Fruit fly (Drosophila melanogaster) whole organism, embryonic: ENCODE results near the gene CG14036.

Experiments
- CG10267 ChIP-seq: fragments of 200-800 bp; sonication (Bioruptor generic); optimal IDR thresholded peaks from 2 replicates; lab custom pipeline; 2018; ENCODE audit warnings: missing biosample characterization, mild to moderate bottlenecking, missing genetic modification characterization, moderate library complexity
- CG10321 ChIP-seq: fragments of 200-800 bp; sonication (Bioruptor generic); IDR thresholded peaks from 2 replicates; pipeline ENCODE4 v1.3.6; 2022; ENCODE audit warnings: missing biosample characterization, missing genetic modification characterization
- CG10366 ChIP-seq: fragments of 200-800 bp; sonication (Bioruptor generic); IDR thresholded peaks from 2 replicates; pipeline ENCODE4 v1.3.6; 2022; ENCODE audit warnings: missing biosample characterization, missing genetic modification characterization
- CG10565 ChIP-seq: fragments of 200-800 bp; sonication (Bioruptor generic); optimal IDR thresholded peaks from 3 replicates; lab custom pipeline; 2016; ENCODE audit warnings: missing biosample characterization, mild to moderate bottlenecking, missing genetic modification characterization
- CG11085 ChIP-seq: fragments of 200-800 bp; sonication (Bioruptor generic); IDR thresholded peaks from 2 replicates; pipeline ENCODE4 v1.3.6; 2022; ENCODE audit warnings: missing biosample characterization, missing genetic modification characterization
- CG11695 ChIP-seq: fragments of 200-800 bp; sonication (Bioruptor generic); IDR thresholded peaks from 3 replicates; pipeline ENCODE4 v1.3.6; 2022; ENCODE audit warnings: missing biosample characterization, missing genetic modification characterization
- CG13287 ChIP-seq: fragments of 200-800 bp; sonication (Bioruptor generic); IDR thresholded peaks from 2 replicates; pipeline ENCODE4 v1.3.6; 2022; ENCODE audit warnings: missing biosample characterization, missing genetic modification characterization; ENCODE audit not compliant: partially characterized antibody
- CG17385 ChIP-seq: fragments of 200-800 bp; sonication (Bioruptor generic); optimal IDR thresholded peaks from 3 replicates; lab custom pipeline; 2018; ENCODE audit warnings: missing biosample characterization, mild to moderate bottlenecking, missing genetic modification characterization
- CG17568 ChIP-seq: fragments of 200-800 bp; sonication (Bioruptor generic); optimal IDR thresholded peaks from 2 replicates; lab custom pipeline; 2018; ENCODE audit warnings: missing biosample characterization, mild to moderate bottlenecking, missing genetic modification characterization, moderate library complexity
- CG1832 ChIP-seq: fragments of 200-800 bp; sonication (Bioruptor generic); optimal IDR thresholded peaks from 2 replicates; lab custom pipeline; 2017; ENCODE audit warnings: missing biosample characterization, mild to moderate bottlenecking, missing genetic modification characterization, inconsistent platforms
- CG30020 ChIP-seq: fragments of 200-800 bp; optimal IDR thresholded peaks from 2 replicates; lab custom pipeline; 2019; ENCODE audit warnings: missing biosample characterization, mild to moderate bottlenecking, missing genetic modification characterization, moderate library complexity
- CG34224 ChIP-seq: fragments of 200-800 bp; sonication (Bioruptor generic); IDR thresholded peaks from 3 replicates; pipeline ENCODE4 v1.3.6; 2022; ENCODE audit warnings: missing biosample characterization, missing genetic modification characterization; ENCODE audit not compliant: partially characterized antibody
- CG3995 ChIP-seq: fragments of 200-800 bp; sonication (Bioruptor generic); optimal IDR thresholded peaks from 3 replicates; lab custom pipeline; 2016; ENCODE audit warnings: missing biosample characterization, missing genetic modification characterization
- CG4328 ChIP-seq: fragments of 200-800 bp; sonication (Bioruptor generic); optimal IDR thresholded peaks from 3 replicates; lab custom pipeline; 2017; ENCODE audit warnings: missing biosample characterization, missing genetic modification reagents, missing genetic modification characterization
- CG4820 ChIP-seq: fragments of 200-800 bp; sonication (Bioruptor generic); optimal IDR thresholded peaks from 3 replicates; lab custom pipeline; 2016; ENCODE audit warnings: missing biosample characterization, missing genetic modification characterization
- CG8089 ChIP-seq: fragments of 200-800 bp; sonication (Bioruptor generic); optimal IDR thresholded peaks from 3 replicates; lab custom pipeline; 2016; ENCODE audit warnings: missing biosample characterization, missing genetic modification characterization
- CG9727 ChIP-seq: fragments of 200-800 bp; sonication (Bioruptor generic); optimal IDR thresholded peaks from 3 replicates; lab custom pipeline; 2017; ENCODE audit warnings: missing biosample characterization, mild to moderate bottlenecking, missing genetic modification characterization
- Dbx ChIP-seq: fragments of 200-800 bp; sonication (Bioruptor generic); IDR thresholded peaks from 3 replicates; pipeline ENCODE4 v1.3.6; 2022; ENCODE audit warnings: missing biosample characterization, missing genetic modification characterization
- Eip74EF ChIP-seq, 2 experiments: fragments of 200-800 bp in 1 of 2; fragments of >200 bp in 1 of 2; sonication (Bioruptor generic) in 1 of 2; optimal IDR thresholded peaks; 2 replicates each; lab custom pipeline; 2017 to 2019; ENCODE audit warnings: missing biosample characterization in 2 of 2, missing genetic modification characterization in 2 of 2, mild to moderate bottlenecking in 1 of 2, moderate library complexity in 1 of 2
- Hr3 ChIP-seq: fragments of 200-800 bp; sonication (Bioruptor generic); optimal IDR thresholded peaks from 3 replicates; lab custom pipeline; 2016; ENCODE audit warnings: missing biosample characterization, missing genetic modification characterization
- Hr51 ChIP-seq, 2 experiments: fragments of 200-800 bp; sonication (Bioruptor generic); optimal IDR thresholded peaks; 2 replicates in 1 of 2; 3 replicates in 1 of 2; lab custom pipeline; 2016 to 2018; ENCODE audit warnings: missing biosample characterization in 2 of 2, missing genetic modification characterization in 2 of 2, mild to moderate bottlenecking in 1 of 2, moderate library complexity in 1 of 2
- Hr78 ChIP-seq, 2 experiments: fragments of 200-800 bp in 1 of 2; fragments of >200 bp in 1 of 2; sonication (Bioruptor generic) in 1 of 2; optimal IDR thresholded peaks; 2 replicates each; lab custom pipeline; 2017 to 2019; ENCODE audit warnings: missing biosample characterization in 2 of 2, missing genetic modification characterization in 2 of 2, mild to moderate bottlenecking in 1 of 2, moderate library complexity in 1 of 2
- Lim3 ChIP-seq: fragments of 200-800 bp; sonication (Bioruptor generic); IDR thresholded peaks from 2 replicates; pipeline ENCODE4 v1.3.6; 2022; ENCODE audit warnings: missing biosample characterization, missing genetic modification characterization
- Trl ChIP-seq, 3 experiments: fragments of >200 bp in 2 of 3; fragments of 200-800 bp in 1 of 3; sonication (Bioruptor generic) in 1 of 3; optimal IDR thresholded peaks; 2 replicates in 1 of 3; 3 replicates in 2 of 3; lab custom pipeline; 2016 to 2017; ENCODE audit warnings: missing biosample characterization in 1 of 3, missing genetic modification characterization in 1 of 3
- amos ChIP-seq: fragments of 200-800 bp; sonication (Bioruptor generic); IDR thresholded peaks from 2 replicates; pipeline ENCODE4 v1.3.6; 2022; ENCODE audit warnings: missing biosample characterization, missing genetic modification characterization; ENCODE audit not compliant: partially characterized antibody
- ato ChIP-seq: fragments of 200-800 bp; sonication (Bioruptor generic); IDR thresholded peaks from 2 replicates; pipeline ENCODE4 v1.3.6; 2022; ENCODE audit warnings: missing biosample characterization, missing genetic modification characterization; ENCODE audit not compliant: partially characterized antibody
- bab2 ChIP-seq: fragments of 200-800 bp; sonication (Bioruptor generic); optimal IDR thresholded peaks from 2 replicates; lab custom pipeline; 2016; ENCODE audit warnings: missing biosample characterization, missing genetic modification characterization
- chif ChIP-seq, 2 experiments: fragments of 200-800 bp; sonication (Bioruptor generic); optimal IDR thresholded peaks; 3 replicates each; lab custom pipeline; 2016; ENCODE audit warnings: missing biosample characterization in 2 of 2, missing genetic modification characterization in 2 of 2
- croc ChIP-seq: fragments of 200-800 bp; sonication (Bioruptor generic); conservative IDR thresholded peaks from 3 replicates; pipeline ENCODE4 v1.3.6; 2022; ENCODE audit warnings: missing biosample characterization, missing genetic modification characterization
- crp ChIP-seq, 2 experiments: fragments of 200-800 bp; sonication (Bioruptor generic); optimal IDR thresholded peaks; 2 replicates in 1 of 2; 3 replicates in 1 of 2; lab custom pipeline; 2017; ENCODE audit warnings: missing biosample characterization in 2 of 2, missing genetic modification characterization in 2 of 2, mild to moderate bottlenecking in 1 of 2, moderate library complexity in 1 of 2
- eve ChIP-seq, 2 experiments: fragments of >200 bp; optimal IDR thresholded peaks; 2 replicates each; lab custom pipeline; 2017; ENCODE audit warnings: missing biosample characterization in 2 of 2, missing genetic modification characterization in 2 of 2
- gem ChIP-seq: fragments of 200-800 bp; sonication (Bioruptor generic); optimal IDR thresholded peaks from 2 replicates; lab custom pipeline; 2019; ENCODE audit warnings: missing biosample characterization, mild to moderate bottlenecking, missing genetic modification characterization, moderate library complexity
- grn ChIP-seq: fragments of 200-800 bp; sonication (Bioruptor generic); optimal IDR thresholded peaks from 3 replicates; lab custom pipeline; 2017; ENCODE audit warnings: missing biosample characterization, missing genetic modification characterization
- inv ChIP-seq: fragments of 200-800 bp; sonication (Bioruptor generic); IDR thresholded peaks from 2 replicates; pipeline ENCODE4 v1.3.6; 2022; ENCODE audit warnings: missing biosample characterization, missing genetic modification characterization; ENCODE audit not compliant: partially characterized antibody
- kah ChIP-seq: fragments of 200-800 bp; sonication (Bioruptor generic); optimal IDR thresholded peaks from 2 replicates; lab custom pipeline; 2018; ENCODE audit warnings: missing biosample characterization, mild to moderate bottlenecking, missing genetic modification characterization
- lilli ChIP-seq: fragments of 200-800 bp; sonication (Bioruptor generic); optimal IDR thresholded peaks from 3 replicates; lab custom pipeline; 2016; ENCODE audit warnings: missing biosample characterization, missing genetic modification characterization
- nom ChIP-seq: fragments of 200-800 bp; sonication (Bioruptor generic); optimal IDR thresholded peaks from 2 replicates; lab custom pipeline; 2017; ENCODE audit warnings: missing biosample characterization, missing genetic modification characterization, mild to moderate bottlenecking, moderate library complexity, missing genetic modification reagents
- peb ChIP-seq: fragments of 200-800 bp; sonication (Bioruptor generic); IDR thresholded peaks from 2 replicates; pipeline ENCODE4 v1.3.6; 2022; ENCODE audit warnings: missing biosample characterization, missing genetic modification characterization
- schlank ChIP-seq: fragments of 200-800 bp; sonication (Bioruptor generic); optimal IDR thresholded peaks from 2 replicates; lab custom pipeline; 2018; ENCODE audit warnings: missing biosample characterization, mild to moderate bottlenecking, missing genetic modification characterization
- sens ChIP-seq: fragments of 200-800 bp; sonication (Bioruptor generic); peaks from one replicate; lab custom pipeline; 2016; ENCODE audit warnings: missing biosample characterization, missing genetic modification characterization
- tgo ChIP-seq: fragments of 200-800 bp; sonication (Bioruptor generic); IDR thresholded peaks from 3 replicates; pipeline ENCODE4 v1.3.6; 2022; ENCODE audit warnings: missing biosample characterization, missing genetic modification characterization
- tll ChIP-seq, 2 experiments: fragments of 200-800 bp in 1 of 2; fragments of >200 bp in 1 of 2; sonication (Bioruptor generic) in 1 of 2; optimal IDR thresholded peaks; 2 replicates each; lab custom pipeline; 2017 to 2019; ENCODE audit warnings: missing biosample characterization in 2 of 2, missing genetic modification characterization in 2 of 2, mild to moderate bottlenecking in 1 of 2, moderate library complexity in 1 of 2
- trem ChIP-seq: fragments of 200-800 bp; optimal IDR thresholded peaks from 3 replicates; lab custom pipeline; 2019; ENCODE audit warnings: missing biosample characterization, mild to moderate bottlenecking, missing genetic modification characterization, moderate library complexity
- usp ChIP-seq: fragments of >200 bp; optimal IDR thresholded peaks from 2 replicates; lab custom pipeline; 2017; ENCODE audit warnings: missing biosample characterization, missing genetic modification characterization

Gene CG14036

DNA sequence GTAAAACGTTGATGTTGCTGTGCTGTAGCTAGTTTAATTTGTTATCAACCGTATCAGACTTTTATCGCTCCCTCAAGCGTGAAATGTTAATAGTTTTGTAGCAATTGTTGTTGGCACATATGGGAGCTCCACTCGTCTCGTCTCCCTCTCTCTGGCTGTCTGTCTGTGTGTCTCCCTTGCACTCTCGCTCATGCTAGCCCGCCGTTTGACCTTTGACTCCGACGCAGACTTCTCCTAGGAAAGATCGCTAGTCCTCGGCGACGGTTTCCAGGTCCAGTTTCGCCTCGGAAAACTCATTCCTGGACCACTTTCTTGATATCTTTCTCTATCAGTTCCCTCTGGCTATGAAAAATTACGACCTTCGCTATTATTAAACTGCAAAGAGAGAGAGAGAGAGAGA lies 24.4 kb upstream of the CG14036 start:
- peak; percentile 38 for TF ChIP-seq CG1832 (GFP tag; lab: Kevin White, UChicago)
- TF ChIP-seq CG17568 = no peak
- TF ChIP-seq croc (GFP tag; lab: Robert Waterston, UW) = no peak
- TF ChIP-seq CG30020 (tag; lab: Kevin White, UChicago) = no peak
- TF ChIP-seq trem (tag; lab: Kevin White, UChicago) = no peak
- TF ChIP-seq CG10321 = 0 out of 2 replicates have a peak, but pooled peaks have one; percentile 36
- no peak for TF ChIP-seq CG3995 (GFP tag; lab: Kevin White, UChicago)
- TF ChIP-seq CG17385 (GFP tag; lab: Kevin White, UChicago) = no peak
- TF ChIP-seq CG34224 (GFP tag; lab: Robert Waterston, UW) = no peak
- TF ChIP-seq Trl (optimal IDR thresholded peaks at IDR 0.05; lab: Kevin White, UChicago) = peak in 1 of 2 experiments; percentile 14
- no peak for TF ChIP-seq Trl (GFP tag; optimal IDR thresholded peaks at IDR 0.05; lab: Kevin White, UChicago)
- TF ChIP-seq kah (GFP tag; lab: Kevin White, UChicago) = no peak
- no peak for TF ChIP-seq ato (GFP tag; lab: Robert Waterston, UW)
- no peak for TF ChIP-seq schlank (tag; lab: Kevin White, UChicago)
- no peak for TF ChIP-seq CG10366 (GFP tag; lab: Robert Waterston, UW)
- TF ChIP-seq CG9727 (GFP tag; lab: Kevin White, UChicago) = no peak
- peak in 1 of 2 experiments; percentile 94 for TF ChIP-seq Hr78 (GFP tag; optimal IDR thresholded peaks at IDR 0.05; lab: Kevin White, UChicago)
- no peak for TF ChIP-seq amos (GFP tag; lab: Robert Waterston, UW)
- no peak for TF ChIP-seq lilli (GFP tag; lab: Kevin White, UChicago)
- no peak for TF ChIP-seq gem (tag; lab: Kevin White, UChicago)
- TF ChIP-seq chif (GFP tag; optimal IDR thresholded peaks at IDR 0.05; lab: Kevin White, UChicago) = no peak
- TF ChIP-seq nom (GFP tag; lab: Kevin White, UChicago) = peak; percentile 5
- TF ChIP-seq bab2 (GFP tag; lab: Kevin White, UChicago) = no peak
- TF ChIP-seq, all 482 proteins: peak for 5

DNA sequence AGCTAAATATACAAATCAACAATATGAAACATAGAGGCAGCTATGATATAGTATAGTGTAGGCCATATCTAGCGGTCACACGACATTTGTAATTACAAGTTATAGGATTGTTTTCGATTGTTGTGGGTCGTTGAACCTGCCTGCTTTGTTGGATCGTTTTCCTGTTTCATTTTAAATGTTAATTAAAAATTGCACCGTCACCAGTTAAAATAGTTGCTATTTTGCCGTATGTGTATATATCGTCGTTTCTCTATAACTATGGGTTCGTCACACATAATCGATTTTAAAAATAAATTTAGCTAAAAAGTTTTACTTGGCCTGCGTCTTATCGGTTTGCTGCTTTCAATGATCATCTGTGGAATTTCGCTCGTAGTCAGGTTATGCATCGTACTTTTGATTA lies 17.5 kb upstream of the CG14036 start:
- TF ChIP-seq Eip74EF (GFP tag; optimal IDR thresholded peaks at IDR 0.05; lab: Kevin White, UChicago) (no peak), eve (GFP tag; optimal IDR thresholded peaks at IDR 0.05; lab: Kevin White, UChicago) (peak in 1 of 2 experiments; percentile 39), sens (GFP tag; lab: Kevin White, UChicago) (peak; percentile 68), tll (GFP tag; optimal IDR thresholded peaks at IDR 0.05; lab: Kevin White, UChicago) (no peak), Hr3 (GFP tag; lab: Kevin White, UChicago) (no peak), CG10267 (no peak)

DNA sequence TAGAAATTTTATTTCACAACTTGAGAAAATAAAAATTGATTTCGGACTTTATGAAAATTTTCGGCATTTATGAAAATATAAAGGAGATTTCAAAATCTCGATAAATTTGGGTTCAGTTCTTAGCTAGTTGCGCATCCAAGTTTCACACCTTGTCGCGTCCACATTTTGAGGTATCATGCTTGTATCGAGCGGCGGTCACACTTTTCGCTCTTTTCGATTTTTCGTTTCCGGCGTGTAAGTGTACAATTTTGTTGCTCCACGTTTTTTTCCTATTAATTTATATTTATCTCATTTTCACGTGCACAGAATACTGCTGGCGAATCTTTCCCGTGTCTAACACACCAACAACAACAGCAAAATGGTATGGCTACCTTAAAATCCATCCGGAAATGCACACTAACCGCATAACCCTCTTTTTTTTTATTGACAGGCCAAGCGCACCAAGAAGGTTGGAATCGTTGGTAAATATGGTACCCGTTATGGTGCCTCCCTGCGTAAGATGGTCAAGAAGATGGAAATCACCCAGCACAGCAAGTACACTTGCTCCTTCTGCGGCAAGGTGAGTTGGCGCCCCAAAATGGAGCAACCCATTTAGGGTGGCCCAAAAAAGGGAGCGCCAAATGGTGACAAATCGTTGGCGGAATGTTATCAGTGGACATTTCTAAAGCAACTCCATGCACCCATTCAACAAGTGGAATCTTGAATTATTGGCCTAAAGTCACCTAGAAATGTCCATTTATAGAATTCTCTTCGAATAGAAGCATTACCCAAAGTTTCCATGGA lies 16.2 kb upstream of the CG14036 start, which contains the start of gene RpL37A:
TSS of gene RpL37A (plus strand) at position 161 of the 783 bp plus-strand sequence.
- TF ChIP-seq Dbx = peak; percentile 86
- peak; percentile 77 for TF ChIP-seq grn (GFP tag; lab: Kevin White, UChicago)
- TF ChIP-seq peb (GFP tag; lab: Robert Waterston, UW) = no peak
- peak; percentile 86 for TF ChIP-seq CG4328 (GFP tag; lab: Kevin White, UChicago)
- TF ChIP-seq crp (GFP tag; optimal IDR thresholded peaks at IDR 0.05; lab: Kevin White, UChicago) = peak in 1 of 2 experiments; percentile 54
- TF ChIP-seq CG10565 (GFP tag; lab: Kevin White, UChicago) = peak; percentile 53
- TF ChIP-seq CG13287 (GFP tag; lab: Robert Waterston, UW) = no peak; the same call in 1 of the 2 replicates
- peak; percentile 62; the same call in 1 of the 2 replicates for TF ChIP-seq CG11085
- TF ChIP-seq Lim3 (GFP tag; lab: Robert Waterston, UW) = no peak
- no peak for TF ChIP-seq CG1832 (GFP tag; lab: Kevin White, UChicago)
- TF ChIP-seq tgo (GFP tag; lab: Robert Waterston, UW) = peak; percentile 53; the same call in 2 of the 3 replicates
- TF ChIP-seq CG11695 (GFP tag; lab: Robert Waterston, UW) = peak; percentile 68
- peak; percentile 53 for TF ChIP-seq CG4820 (GFP tag; lab: Kevin White, UChicago)
- no peak; the same call in 1 of the 2 replicates for TF ChIP-seq inv (GFP tag; lab: Robert Waterston, UW)
- TF ChIP-seq Hr51 (GFP tag; optimal IDR thresholded peaks at IDR 0.05; lab: Kevin White, UChicago) = peak; percentile 58 to 81
- TF ChIP-seq CG10267 = peak; percentile 83
- no peak for TF ChIP-seq usp
- peak; percentile 71 for TF ChIP-seq CG8089 (GFP tag; lab: Kevin White, UChicago)
